Worm (Caenorhabditis elegans) whole organism, young adult: ENCODE data around the gene nas-37.

Source experiments
- B0261.1 ChIP-seq: sonication (generic microtip); optimal IDR thresholded peaks from 2 replicates; lab custom pipeline; 2016; ENCODE audit warnings: mild to moderate bottlenecking, missing genetic modification characterization, moderate library complexity, missing compliant biosample characterization
- C06A6.2 ChIP-seq: fragments of 200-800 bp; sonication (Bioruptor generic); conservative IDR thresholded peaks from 2 replicates; pipeline ENCODE4 v1.3.6; 2022; ENCODE audit warnings: missing genetic modification characterization, missing compliant biosample characterization
- F39B2.1 ChIP-seq: fragments of 200-800 bp; sonication (Bioruptor generic); IDR thresholded peaks from 2 replicates; pipeline ENCODE4 v1.3.6; 2022; ENCODE audit warnings: missing genetic modification reagents, missing genetic modification characterization, missing compliant biosample characterization
- F49E8.2 ChIP-seq: sonication (generic microtip); optimal IDR thresholded peaks from 3 replicates; lab custom pipeline; 2017; ENCODE audit warnings: missing genetic modification characterization, mild to moderate bottlenecking, missing compliant biosample characterization, antibody characterized with exemption, moderate library complexity; ENCODE audit not compliant: insufficient read depth
- F55B11.4 ChIP-seq: sonication (generic microtip); optimal IDR thresholded peaks from 2 replicates; lab custom pipeline; 2016; ENCODE audit warnings: missing compliant biosample characterization, missing genetic modification characterization, borderline replicate concordance; ENCODE audit not compliant: insufficient read depth
- K11D2.4 ChIP-seq: fragments of 200-800 bp; sonication (Bioruptor generic); IDR thresholded peaks from 2 replicates; pipeline ENCODE4 v1.3.6; 2022; ENCODE audit warnings: missing genetic modification reagents, missing genetic modification characterization, missing compliant biosample characterization
- T26A5.8 ChIP-seq: sonication (generic microtip); optimal IDR thresholded peaks from 2 replicates; lab custom pipeline; 2016; ENCODE audit warnings: missing genetic modification characterization, missing compliant biosample characterization
- Y53G8AR.9 ChIP-seq: fragments of 200-800 bp; sonication (Bioruptor generic); conservative IDR thresholded peaks from 2 replicates; pipeline ENCODE4 v1.3.6; 2022; ENCODE audit warnings: missing genetic modification reagents, missing genetic modification characterization, missing compliant biosample characterization
- Y79H2A.3 ChIP-seq: fragments of 200-800 bp; sonication (Bioruptor generic); conservative IDR thresholded peaks from 2 replicates; pipeline ENCODE4 v1.3.6; 2022; ENCODE audit warnings: missing genetic modification reagents, missing genetic modification characterization, missing compliant biosample characterization
- ZK185.1 ChIP-seq: sonication (generic microtip); optimal IDR thresholded peaks from 2 replicates; lab custom pipeline; 2016; ENCODE audit warnings: mild to moderate bottlenecking, missing genetic modification characterization, missing compliant biosample characterization; ENCODE audit not compliant: poor library complexity, severe bottlenecking
- aptf-2 ChIP-seq: fragments of 200-800 bp; sonication (Bioruptor generic); conservative IDR thresholded peaks from 2 replicates; pipeline ENCODE4 v1.3.6; 2022; ENCODE audit warnings: missing genetic modification reagents, missing genetic modification characterization, missing compliant biosample characterization
- attf-5 ChIP-seq: fragments of 200-800 bp; sonication (Bioruptor generic); optimal IDR thresholded peaks from 2 replicates; lab custom pipeline; 2018; ENCODE audit warnings: mild to moderate bottlenecking, missing genetic modification characterization, missing compliant biosample characterization
- attf-6 ChIP-seq: fragments of 200-800 bp; sonication (Bioruptor generic); IDR thresholded peaks from 2 replicates; pipeline ENCODE4 v1.3.6; 2022; ENCODE audit warnings: missing genetic modification reagents, missing genetic modification characterization, missing compliant biosample characterization
- bed-2 ChIP-seq: fragments of 200-800 bp; sonication (Bioruptor generic); IDR thresholded peaks from 2 replicates; pipeline ENCODE4 v1.3.6; 2022; ENCODE audit warnings: missing genetic modification reagents, missing genetic modification characterization, missing compliant biosample characterization
- ceh-100 ChIP-seq: fragments of 200-800 bp; sonication (Bioruptor generic); IDR thresholded peaks from 2 replicates; pipeline ENCODE4 v1.3.6; 2022; ENCODE audit warnings: missing genetic modification reagents, missing genetic modification characterization, missing compliant biosample characterization
- ceh-27 ChIP-seq: fragments of 200-800 bp; sonication (Bioruptor generic); optimal IDR thresholded peaks from 2 replicates; lab custom pipeline; 2018; ENCODE audit warnings: mild to moderate bottlenecking, missing genetic modification characterization, moderate library complexity, missing compliant biosample characterization
- ceh-40 ChIP-seq: fragments of 200-800 bp; sonication (Bioruptor generic); IDR thresholded peaks from 2 replicates; pipeline ENCODE4 v1.3.6; 2022; ENCODE audit warnings: missing genetic modification characterization, missing compliant biosample characterization
- ceh-58 ChIP-seq: fragments of 200-800 bp; sonication (Bioruptor generic); IDR thresholded peaks from 2 replicates; pipeline ENCODE4 v1.3.6; 2022; ENCODE audit warnings: missing genetic modification characterization, missing compliant biosample characterization
- chd-7 ChIP-seq: sonication (generic microtip); optimal IDR thresholded peaks from 2 replicates; lab custom pipeline; 2016; ENCODE audit warnings: mild to moderate bottlenecking, missing genetic modification characterization, moderate library complexity, missing compliant biosample characterization
- egl-44 ChIP-seq: fragments of 200-800 bp; sonication (Bioruptor generic); IDR thresholded peaks from 2 replicates; pipeline ENCODE4 v1.3.6; 2022; ENCODE audit warnings: missing genetic modification reagents, missing genetic modification characterization, missing compliant biosample characterization
- ekl-4 ChIP-seq: fragments of 200-800 bp; sonication (Bioruptor generic); IDR thresholded peaks from 2 replicates; pipeline ENCODE4 v1.3.6; 2022; ENCODE audit warnings: missing genetic modification reagents, missing genetic modification characterization, missing compliant biosample characterization
- ets-4 ChIP-seq: fragments of 200-800 bp; sonication (Bioruptor generic); optimal IDR thresholded peaks from 2 replicates; lab custom pipeline; 2018; ENCODE audit warnings: mild to moderate bottlenecking, missing genetic modification characterization, missing compliant biosample characterization
- gei-17 ChIP-seq: fragments of 200-800 bp; sonication (Bioruptor generic); optimal IDR thresholded peaks from 2 replicates; lab custom pipeline; 2018; ENCODE audit warnings: mild to moderate bottlenecking, missing genetic modification characterization, missing compliant biosample characterization
- him-1 ChIP-seq: sonication (generic microtip); optimal IDR thresholded peaks from 2 replicates; lab custom pipeline; 2016; ENCODE audit warnings: missing genotype, missing genetic modification reagents, missing genetic modification characterization, missing compliant biosample characterization
- let-526 ChIP-seq: fragments of 200-800 bp; sonication (Bioruptor generic); IDR thresholded peaks from 2 replicates; pipeline ENCODE4 v1.3.6; 2022; ENCODE audit warnings: missing genetic modification reagents, missing genetic modification characterization, missing compliant biosample characterization
- let-607 ChIP-seq, 2 experiments: fragments of 200-800 bp in 1 of 2; sonication (Bioruptor generic) in 1 of 2; sonication (generic microtip) in 1 of 2; optimal IDR thresholded peaks; 2 replicates each; lab custom pipeline; 2016 to 2018; ENCODE audit warnings: mild to moderate bottlenecking in 2 of 2, missing compliant biosample characterization in 2 of 2, missing genetic modification characterization in 2 of 2, moderate library complexity in 2 of 2, missing genotype in 1 of 2
- lin-26 ChIP-seq: fragments of 200-800 bp; sonication (Bioruptor generic); IDR thresholded peaks from 2 replicates; pipeline ENCODE4 v1.3.6; 2022; ENCODE audit warnings: missing genetic modification reagents, missing genetic modification characterization, missing compliant biosample characterization
- lin-35 ChIP-seq, 3 experiments: fragments of 150-350 bp in 2 of 3; sonication (generic microtip) in 1 of 3; optimal IDR thresholded peaks; 2 replicates each; lab custom pipeline; 2014 to 2018; ENCODE audit warnings: missing biosample characterization in 3 of 3, missing genetic modification characterization in 3 of 3, missing genetic modification reagents in 3 of 3
- lin-40 ChIP-seq: sonication (generic microtip); optimal IDR thresholded peaks from 2 replicates; lab custom pipeline; 2016; ENCODE audit warnings: missing genetic modification characterization, mild to moderate bottlenecking, missing compliant biosample characterization, missing genotype, missing genetic modification reagents
- lsl-1 ChIP-seq: fragments of 200-800 bp; sonication (Bioruptor generic); optimal IDR thresholded peaks from 2 replicates; lab custom pipeline; 2018; ENCODE audit warnings: mild to moderate bottlenecking, missing genetic modification characterization, moderate library complexity, missing compliant biosample characterization
- mxl-1 ChIP-seq: sonication (generic microtip); optimal IDR thresholded peaks from 2 replicates; lab custom pipeline; 2016; ENCODE audit warnings: missing genetic modification characterization, missing compliant biosample characterization
- nfya-2 ChIP-seq: fragments of 200-800 bp; sonication (Bioruptor generic); IDR thresholded peaks from 2 replicates; pipeline ENCODE4 v1.3.6; 2022; ENCODE audit warnings: missing genetic modification reagents, missing genetic modification characterization, missing compliant biosample characterization
- nfyb-1 ChIP-seq: fragments of 200-800 bp; sonication (Bioruptor generic); IDR thresholded peaks from 2 replicates; pipeline ENCODE4 v1.3.6; 2022; ENCODE audit warnings: missing genetic modification reagents, missing genetic modification characterization, missing compliant biosample characterization
- nhr-80 ChIP-seq: sonication (generic microtip); optimal IDR thresholded peaks from 2 replicates; lab custom pipeline; 2016; ENCODE audit warnings: missing genetic modification characterization, missing compliant biosample characterization
- nhr-90 ChIP-seq: sonication (generic microtip); optimal IDR thresholded peaks from 2 replicates; lab custom pipeline; 2016; ENCODE audit warnings: missing genotype, mild to moderate bottlenecking, missing genetic modification characterization, missing compliant biosample characterization
- pha-4 ChIP-seq: fragments of 150-350 bp; sonication (generic microtip); optimal IDR thresholded peaks from 2 replicates; lab custom pipeline; 2014; ENCODE audit warnings: missing biosample characterization, missing genetic modification reagents, missing genetic modification characterization
- rcor-1 ChIP-seq: fragments of 200-800 bp; sonication (Bioruptor generic); IDR thresholded peaks from 2 replicates; pipeline ENCODE4 v1.3.6; 2022; ENCODE audit warnings: missing genetic modification reagents, missing genetic modification characterization, missing compliant biosample characterization
- rec-8 ChIP-seq, 2 experiments: sonication (generic microtip); optimal IDR thresholded peaks; 2 replicates each; lab custom pipeline; 2016; ENCODE audit warnings: mild to moderate bottlenecking in 2 of 2, missing genetic modification characterization in 2 of 2, missing genetic modification reagents in 2 of 2, missing genotype in 2 of 2, missing biosample characterization in 1 of 2, missing compliant biosample characterization in 1 of 2, moderate library complexity in 1 of 2
- repo-1 ChIP-seq: sonication (generic microtip); optimal IDR thresholded peaks from 2 replicates; lab custom pipeline; 2017; ENCODE audit warnings: mild to moderate bottlenecking, missing genetic modification characterization, missing compliant biosample characterization
- snpc-1.1 ChIP-seq: sonication (generic microtip); optimal IDR thresholded peaks from 2 replicates; lab custom pipeline; 2017; ENCODE audit warnings: missing genetic modification characterization, mild to moderate bottlenecking, missing compliant biosample characterization, antibody characterized with exemption, moderate library complexity, missing genotype, missing genetic modification reagents; ENCODE audit not compliant: insufficient read depth
- snpc-3.4 ChIP-seq: sonication (generic microtip); optimal IDR thresholded peaks from 2 replicates; lab custom pipeline; 2017; ENCODE audit warnings: missing genetic modification characterization, mild to moderate bottlenecking, missing compliant biosample characterization, antibody characterized with exemption, moderate library complexity, missing genotype, missing genetic modification reagents
- snpc-4 ChIP-seq, 5 experiments: fragments of 150-350 bp in 1 of 5; sonication (generic microtip) in 4 of 5; optimal IDR thresholded peaks; 2 replicates each; lab custom pipeline; 2014 to 2018; ENCODE audit warnings: missing genetic modification characterization in 5 of 5, missing biosample characterization in 3 of 5, antibody characterized with exemption in 2 of 5, mild to moderate bottlenecking in 2 of 5, missing compliant biosample characterization in 2 of 5, missing genotype in 2 of 5, moderate library complexity in 2 of 5, missing genetic modification reagents in 1 of 5
- tlf-1 ChIP-seq: fragments of 200-800 bp; sonication (Bioruptor generic); optimal IDR thresholded peaks from 2 replicates; lab custom pipeline; 2018; ENCODE audit warnings: mild to moderate bottlenecking, missing genetic modification characterization, missing compliant biosample characterization
- unc-62 ChIP-seq: fragments of 150-350 bp; optimal IDR thresholded peaks from 2 replicates; lab custom pipeline; 2014; ENCODE audit warnings: missing biosample characterization, missing genetic modification reagents, missing genetic modification characterization
- ztf-18 ChIP-seq: sonication (generic microtip); optimal IDR thresholded peaks from 2 replicates; lab custom pipeline; 2016; ENCODE audit warnings: missing genotype, mild to moderate bottlenecking, missing genetic modification characterization, missing compliant biosample characterization
- ztf-3 ChIP-seq: fragments of 200-800 bp; sonication (Bioruptor generic); optimal IDR thresholded peaks from 2 replicates; lab custom pipeline; 2018; ENCODE audit warnings: mild to moderate bottlenecking, missing genetic modification characterization, missing compliant biosample characterization

The nas-37 gene

DNA sequence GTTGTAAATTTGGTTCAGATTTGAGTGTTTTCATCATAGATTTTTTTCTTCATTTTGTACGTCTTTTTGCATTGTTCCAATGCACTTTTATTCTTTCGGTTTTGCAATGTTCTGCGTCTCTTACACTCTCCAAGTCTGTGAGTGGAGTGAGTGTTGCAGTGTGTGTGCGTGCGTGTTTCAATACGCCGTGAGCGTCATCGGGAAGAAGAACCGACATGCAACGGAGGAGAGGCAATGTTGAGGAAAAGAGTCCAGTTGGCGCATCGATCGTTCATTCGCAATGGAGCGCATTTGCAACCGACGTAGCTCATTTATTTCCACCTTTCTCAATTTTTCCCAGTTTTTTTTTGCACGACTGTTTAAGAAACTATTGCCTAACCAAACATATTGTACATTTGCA is 9.7 kb upstream of the nas-37 start, which contains the start of gene ZC506.1 (continued):
- peak; percentile 83 for TF ChIP-seq nfyb-1
- no peak for TF ChIP-seq lsl-1
- no peak for TF ChIP-seq rec-8 (tag; optimal IDR thresholded peaks at IDR 0.05; lab: Kevin White, UChicago)
- TF ChIP-seq lin-26 (GFP tag; lab: Robert Waterston, UW), result peak; percentile 60; the same call in 1 of the 2 replicates
- no peak for TF ChIP-seq pha-4 (tag; lab: Kevin White, UChicago)
- TF ChIP-seq let-526, result 0 out of 2 replicates have a peak, but pooled peaks have one; percentile 23
- no peak for TF ChIP-seq ceh-40
- peak; percentile 66; the same call in 1 of the 2 replicates for TF ChIP-seq Y53G8AR.9 (GFP tag; lab: Robert Waterston, UW)
- no peak for TF ChIP-seq snpc-4 (GFP tag; optimal IDR thresholded peaks at IDR 0.05; lab: Kevin White, UChicago)
- peak in 3 of 4 experiments; percentile 64 to 70 (median 64) for TF ChIP-seq snpc-4 (tag; optimal IDR thresholded peaks at IDR 0.05; lab: Kevin White, UChicago)
- TF ChIP-seq him-1, result no peak
- TF ChIP-seq Y79H2A.3 (GFP tag; lab: Robert Waterston, UW), result no peak
- TF ChIP-seq ceh-27 (GFP tag; lab: Kevin White, UChicago), result peak; percentile 94
- peak; percentile 10 for TF ChIP-seq B0261.1 (tag; lab: Kevin White, UChicago)
- peak; percentile 71 for TF ChIP-seq C06A6.2 (GFP tag; lab: Robert Waterston, UW)
- 0 out of 2 replicates have a peak, but pooled peaks have one; percentile 26 for TF ChIP-seq bed-2 (GFP tag; lab: Robert Waterston, UW)
- TF ChIP-seq F39B2.1 (GFP tag; lab: Robert Waterston, UW), result no peak
- TF ChIP-seq snpc-1.1 (tag; lab: Kevin White, UChicago), result no peak
- TF ChIP-seq gei-17 (GFP tag; lab: Kevin White, UChicago), result peak; percentile 63
- peak; percentile 66 for TF ChIP-seq ets-4
- peak; percentile 92 to 96 for TF ChIP-seq let-607 (tag; optimal IDR thresholded peaks at IDR 0.05; lab: Kevin White, UChicago)
- peak; percentile 60 for TF ChIP-seq ztf-18
- TF ChIP-seq tlf-1 (GFP tag; lab: Kevin White, UChicago), result peak; percentile 74
- 0 out of 2 replicates have a peak, but pooled peaks have one; percentile 37 for TF ChIP-seq egl-44 (GFP tag; lab: Robert Waterston, UW)
- peak; percentile 79 for TF ChIP-seq repo-1 (tag; lab: Kevin White, UChicago)
- no peak for TF ChIP-seq mxl-1 (tag; lab: Kevin White, UChicago)
- no peak for TF ChIP-seq nfya-2 (GFP tag; lab: Robert Waterston, UW)
- peak; percentile 96 for TF ChIP-seq nhr-80 (tag; lab: Kevin White, UChicago)
- TF ChIP-seq aptf-2 (GFP tag; lab: Robert Waterston, UW), result 0 out of 2 replicates have a peak, but pooled peaks have one; percentile 15
- peak; percentile 88 for TF ChIP-seq chd-7 (tag; lab: Kevin White, UChicago)
- no peak for TF ChIP-seq unc-62 (GFP tag; lab: Kevin White, UChicago)
- peak; percentile 19 for TF ChIP-seq ztf-3 (GFP tag; lab: Kevin White, UChicago)
- 0 out of 2 replicates have a peak, but pooled peaks have one; percentile 36 for TF ChIP-seq ceh-100 (GFP tag; lab: Robert Waterston, UW)
- peak; percentile 86 for TF ChIP-seq ekl-4 (GFP tag; lab: Robert Waterston, UW)
- no peak for TF ChIP-seq ceh-58 (GFP tag; lab: Robert Waterston, UW)
- peak; percentile 92 for TF ChIP-seq attf-5 (GFP tag; lab: Kevin White, UChicago)
- no peak for TF ChIP-seq T26A5.8 (tag; lab: Kevin White, UChicago)
- peak; percentile 82 for TF ChIP-seq K11D2.4 (GFP tag; lab: Robert Waterston, UW)
- peak; percentile 85 for TF ChIP-seq rcor-1 (GFP tag; lab: Robert Waterston, UW)
- TF ChIP-seq nhr-90 (tag; lab: Kevin White, UChicago), result peak; percentile 61
- TF ChIP-seq F49E8.2 (tag; lab: Kevin White, UChicago), result no peak
- no peak for TF ChIP-seq attf-6 (GFP tag; lab: Robert Waterston, UW)
- no peak for TF ChIP-seq snpc-3.4 (tag; lab: Kevin White, UChicago)
- no peak for TF ChIP-seq F55B11.4 (tag; lab: Kevin White, UChicago)
- TF ChIP-seq ZK185.1 (tag; lab: Kevin White, UChicago), result peak; percentile 66
- TF ChIP-seq lin-40 (tag; lab: Kevin White, UChicago), result peak; percentile 94
- TF ChIP-seq lin-35 (GFP tag; optimal IDR thresholded peaks at IDR 0.05; lab: Kevin White, UChicago), result peak in 1 of 3 experiments; percentile 56
